Worm (Caenorhabditis elegans): ENCODE measurements around the gene nhr-47.

ce11 chrV:5511720-5512119, 6.7 kb downstream of the nhr-47 start:
- no peak for TF ChIP-seq egl-13 (tag; optimal IDR thresholded peaks at IDR 0.05)
- no peak for TF ChIP-seq nhr-11 (tag; optimal IDR thresholded peaks at IDR 0.05)
- no peak for TF ChIP-seq snpc-4 (tag; optimal IDR thresholded peaks at IDR 0.05)
- TF ChIP-seq aly-2 (tag; optimal IDR thresholded peaks at IDR 0.05), result no peak
- no peak for TF ChIP-seq rnt-1 (tag; optimal IDR thresholded peaks at IDR 0.05)
- no peak for TF ChIP-seq nhr-237 (tag; optimal IDR thresholded peaks at IDR 0.05)
- TF ChIP-seq ama-1 (optimal IDR thresholded peaks at IDR 0.05), result no peak
- TF ChIP-seq ceh-8 (GFP tag; optimal IDR thresholded peaks at IDR 0.05), result no peak
- no peak for TF ChIP-seq mef-2 (tag; optimal IDR thresholded peaks at IDR 0.05)
- TF ChIP-seq unc-62 (GFP tag; optimal IDR thresholded peaks at IDR 0.05), result no peak
- no peak for TF ChIP-seq unc-30 (tag; optimal IDR thresholded peaks at IDR 0.05)
- TF ChIP-seq ces-1 (GFP tag; optimal IDR thresholded peaks at IDR 0.05), result no peak
- TF ChIP-seq tbx-2 (tag; optimal IDR thresholded peaks at IDR 0.05), result no peak
